Fruit fly (Drosophila melanogaster) whole organism, prepupa: ENCODE results near the gene CG9098.

Experiments used
- Blimp-1 ChIP-seq: fragments of 200-800 bp; sonication (Bioruptor generic); optimal IDR thresholded peaks from 3 replicates; lab custom pipeline; 2017; ENCODE audit warnings: missing biosample characterization, missing genetic modification characterization, mild to moderate bottlenecking, moderate library complexity, missing genetic modification reagents
- CG10631 ChIP-seq: fragments of 200-800 bp; sonication (Bioruptor generic); optimal IDR thresholded peaks from 2 replicates; lab custom pipeline; 2016; ENCODE audit warnings: missing biosample characterization, missing genetic modification characterization
- CG10669 ChIP-seq: fragments of 200-800 bp; sonication (Bioruptor generic); optimal IDR thresholded peaks from 3 replicates; lab custom pipeline; 2018; ENCODE audit warnings: missing biosample characterization, mild to moderate bottlenecking, missing genetic modification characterization, moderate library complexity
- CG11294 ChIP-seq: fragments of 200-800 bp; sonication (Bioruptor generic); IDR thresholded peaks from 2 replicates; pipeline ENCODE4 v1.3.6; 2022; ENCODE audit warnings: missing biosample characterization, missing genetic modification characterization
- CG11762 ChIP-seq: fragments of 200-800 bp; sonication (Bioruptor generic); optimal IDR thresholded peaks from 3 replicates; lab custom pipeline; 2016; ENCODE audit warnings: missing biosample characterization, missing genetic modification characterization; ENCODE audit not compliant: insufficient read depth
- CG15336 ChIP-seq: fragments of 200-800 bp; sonication (Bioruptor generic); IDR thresholded peaks from 2 replicates; pipeline ENCODE4 v1.3.6; 2022; ENCODE audit warnings: missing biosample characterization, missing genetic modification characterization
- CG1621 ChIP-seq: fragments of 200-800 bp; sonication (Bioruptor generic); optimal IDR thresholded peaks from 3 replicates; lab custom pipeline; 2018; ENCODE audit warnings: missing biosample characterization, mild to moderate bottlenecking, missing genetic modification characterization
- CG16779 ChIP-seq: fragments of 200-800 bp; sonication (Bioruptor generic); optimal IDR thresholded peaks from 3 replicates; lab custom pipeline; 2017; ENCODE audit warnings: missing biosample characterization, mild to moderate bottlenecking, missing genetic modification characterization
- CG31627 ChIP-seq: fragments of 200-800 bp; sonication (Bioruptor generic); optimal IDR thresholded peaks from 3 replicates; lab custom pipeline; 2016; ENCODE audit warnings: missing biosample characterization, missing genetic modification characterization
- CG34406 ChIP-seq: fragments of 200-800 bp; sonication (Bioruptor generic); optimal IDR thresholded peaks from 3 replicates; lab custom pipeline; 2016; ENCODE audit warnings: missing biosample characterization, missing genetic modification characterization
- CG4318 ChIP-seq: fragments of 200-800 bp; sonication (Bioruptor generic); optimal IDR thresholded peaks from 3 replicates; lab custom pipeline; 2017; ENCODE audit warnings: missing biosample characterization, mild to moderate bottlenecking, missing genetic modification characterization
- CG6163 ChIP-seq: fragments of 200-800 bp; sonication (Bioruptor generic); IDR thresholded peaks from 3 replicates; pipeline ENCODE4 v1.3.6; 2022; ENCODE audit warnings: missing biosample characterization, missing genetic modification characterization
- CG6792 ChIP-seq: fragments of 200-800 bp; sonication (Bioruptor generic); optimal IDR thresholded peaks from 3 replicates; lab custom pipeline; 2016; ENCODE audit warnings: missing biosample characterization, missing genetic modification characterization
- CG6808 ChIP-seq: fragments of 200-800 bp; sonication (Bioruptor generic); optimal IDR thresholded peaks from 3 replicates; lab custom pipeline; 2017; ENCODE audit warnings: missing biosample characterization, missing genetic modification characterization, mild to moderate bottlenecking, moderate library complexity, missing genetic modification reagents
- CG6854 ChIP-seq: fragments of 200-800 bp; sonication (Bioruptor generic); optimal IDR thresholded peaks from 2 replicates; lab custom pipeline; 2017; ENCODE audit warnings: missing biosample characterization, mild to moderate bottlenecking, missing genetic modification characterization
- CG8119 ChIP-seq: fragments of 200-800 bp; sonication (Bioruptor generic); IDR thresholded peaks from 3 replicates; pipeline ENCODE4 v1.3.6; 2022; ENCODE audit warnings: missing biosample characterization, missing genetic modification characterization
- CG8319 ChIP-seq: fragments of 200-800 bp; sonication (Bioruptor generic); optimal IDR thresholded peaks from 3 replicates; lab custom pipeline; 2016; ENCODE audit warnings: missing biosample characterization, missing genetic modification characterization
- CG8632 ChIP-seq: fragments of 200-800 bp; sonication (Bioruptor generic); optimal IDR thresholded peaks from 3 replicates; lab custom pipeline; 2016; ENCODE audit warnings: missing biosample characterization, missing genetic modification characterization
- CG9139 ChIP-seq: fragments of 200-800 bp; sonication (Bioruptor generic); optimal IDR thresholded peaks from 3 replicates; lab custom pipeline; 2017; ENCODE audit warnings: missing biosample characterization, mild to moderate bottlenecking, missing genetic modification characterization
- Eip78C ChIP-seq: fragments of 200-800 bp; sonication (Bioruptor generic); peaks from one replicate; lab custom pipeline; 2016; ENCODE audit warnings: missing biosample characterization, missing genetic modification characterization
- Eip93F ChIP-seq: fragments of 200-800 bp; sonication (Bioruptor generic); optimal IDR thresholded peaks from 2 replicates; lab custom pipeline; 2016; ENCODE audit warnings: missing biosample characterization, mild to moderate bottlenecking, missing genetic modification characterization
- Ets96B ChIP-seq: fragments of 200-800 bp; optimal IDR thresholded peaks from 2 replicates; lab custom pipeline; 2019; ENCODE audit warnings: missing biosample characterization, mild to moderate bottlenecking, missing genetic modification characterization, moderate library complexity
- Gug ChIP-seq: fragments of 200-800 bp; sonication (Bioruptor generic); IDR thresholded peaks from 2 replicates; pipeline ENCODE4 v1.3.6; 2022; ENCODE audit warnings: missing biosample characterization, missing genetic modification characterization
- Hr38 ChIP-seq: sonication (Bioruptor generic); optimal IDR thresholded peaks from 2 replicates; lab custom pipeline; 2016; ENCODE audit warnings: missing biosample characterization, missing genetic modification characterization
- Hr39 ChIP-seq: fragments of 200-800 bp; sonication (Bioruptor generic); optimal IDR thresholded peaks from 2 replicates; lab custom pipeline; 2016; ENCODE audit warnings: missing biosample characterization, missing genetic modification characterization
- Hr4 ChIP-seq: fragments of 200-800 bp; sonication (Bioruptor generic); optimal IDR thresholded peaks from 3 replicates; lab custom pipeline; 2016; ENCODE audit warnings: missing biosample characterization, missing genetic modification characterization
- Lpt ChIP-seq: fragments of 200-800 bp; sonication (Bioruptor generic); optimal IDR thresholded peaks from 3 replicates; lab custom pipeline; 2016; ENCODE audit warnings: missing biosample characterization, missing genetic modification characterization
- Met ChIP-seq: fragments of 200-800 bp; sonication (Bioruptor generic); optimal IDR thresholded peaks from 3 replicates; lab custom pipeline; 2016; ENCODE audit warnings: missing biosample characterization, missing genetic modification characterization
- OdsH ChIP-seq: fragments of 200-800 bp; sonication (Bioruptor generic); optimal IDR thresholded peaks from 3 replicates; lab custom pipeline; 2016; ENCODE audit warnings: missing biosample characterization, missing genetic modification characterization
- Smox ChIP-seq: fragments of 200-800 bp; sonication (Bioruptor generic); optimal IDR thresholded peaks from 3 replicates; lab custom pipeline; 2016; ENCODE audit warnings: missing biosample characterization, missing genetic modification characterization
- Sox102F ChIP-seq: fragments of 200-800 bp; sonication (Bioruptor generic); optimal IDR thresholded peaks from 2 replicates; lab custom pipeline; 2016; ENCODE audit warnings: missing biosample characterization, mild to moderate bottlenecking, missing genetic modification characterization
- Sox14 ChIP-seq: fragments of 200-800 bp; sonication (Bioruptor generic); optimal IDR thresholded peaks from 3 replicates; lab custom pipeline; 2016; ENCODE audit warnings: missing biosample characterization, missing genetic modification characterization
- Sox15 ChIP-seq: fragments of 200-800 bp; sonication (Bioruptor generic); optimal IDR thresholded peaks from 3 replicates; lab custom pipeline; 2016; ENCODE audit warnings: missing biosample characterization, missing genetic modification characterization
- achi ChIP-seq: fragments of 200-800 bp; sonication (Bioruptor generic); optimal IDR thresholded peaks from 3 replicates; lab custom pipeline; 2016; ENCODE audit warnings: missing biosample characterization, missing genetic modification characterization
- acj6 ChIP-seq: fragments of 200-800 bp; sonication (Bioruptor generic); optimal IDR thresholded peaks from 3 replicates; lab custom pipeline; 2016; ENCODE audit warnings: missing biosample characterization, missing genetic modification characterization
- cyc ChIP-seq: fragments of 200-800 bp; sonication (Bioruptor generic); optimal IDR thresholded peaks from 3 replicates; lab custom pipeline; 2016; ENCODE audit warnings: missing biosample characterization, missing genetic modification characterization
- dac ChIP-seq: fragments of 200-800 bp; sonication (Bioruptor generic); optimal IDR thresholded peaks from 2 replicates; lab custom pipeline; 2017; ENCODE audit warnings: missing biosample characterization, mild to moderate bottlenecking, missing genetic modification characterization
- dsx ChIP-seq: fragments of 200-800 bp; optimal IDR thresholded peaks from 3 replicates; lab custom pipeline; 2019; ENCODE audit warnings: missing biosample characterization, mild to moderate bottlenecking, missing genetic modification characterization, moderate library complexity; ENCODE audit not compliant: poor library complexity, severe bottlenecking
- eg ChIP-seq: fragments of 200-800 bp; sonication (Bioruptor generic); IDR thresholded peaks from 3 replicates; pipeline ENCODE4 v1.3.6; 2022; ENCODE audit warnings: missing biosample characterization, missing genetic modification characterization
- esn ChIP-seq: fragments of 200-800 bp; sonication (Bioruptor generic); optimal IDR thresholded peaks from 2 replicates; lab custom pipeline; 2016; ENCODE audit warnings: missing biosample characterization, mild to moderate bottlenecking, missing genetic modification characterization, moderate library complexity
- fd59A ChIP-seq: fragments of 200-800 bp; sonication (Bioruptor generic); optimal IDR thresholded peaks from 2 replicates; lab custom pipeline; 2017; ENCODE audit warnings: missing biosample characterization, mild to moderate bottlenecking, missing genetic modification characterization, missing genetic modification reagents
- fkh ChIP-seq: fragments of 200-800 bp; sonication (Bioruptor generic); optimal IDR thresholded peaks from 3 replicates; lab custom pipeline; 2017; ENCODE audit warnings: missing biosample characterization, mild to moderate bottlenecking, missing genetic modification characterization, moderate library complexity
- lz ChIP-seq: fragments of 200-800 bp; sonication (Bioruptor generic); optimal IDR thresholded peaks from 3 replicates; lab custom pipeline; 2016; ENCODE audit warnings: missing biosample characterization, missing genetic modification characterization
- net ChIP-seq: fragments of 200-800 bp; sonication (Bioruptor generic); optimal IDR thresholded peaks from 3 replicates; lab custom pipeline; 2016; ENCODE audit warnings: missing biosample characterization, missing genetic modification characterization
- salr ChIP-seq, 2 experiments: fragments of 200-800 bp; sonication (Bioruptor generic); optimal IDR thresholded peaks; 3 replicates each; lab custom pipeline; 2016 to 2018; ENCODE audit warnings: missing biosample characterization in 2 of 2, missing genetic modification characterization in 2 of 2, mild to moderate bottlenecking in 1 of 2
- ss ChIP-seq, 2 experiments: fragments of 200-800 bp; sonication (Bioruptor generic); optimal IDR thresholded peaks; 2 replicates in 1 of 2; 3 replicates in 1 of 2; lab custom pipeline; 2017 to 2018; ENCODE audit warnings: mild to moderate bottlenecking in 2 of 2, missing biosample characterization in 2 of 2, missing genetic modification characterization in 2 of 2, moderate library complexity in 1 of 2
- svp ChIP-seq: fragments of 200-800 bp; sonication (Bioruptor generic); peaks from one replicate; lab custom pipeline; 2016; ENCODE audit warnings: missing biosample characterization, missing genetic modification characterization
- topi ChIP-seq: fragments of 200-800 bp; sonication (Bioruptor generic); optimal IDR thresholded peaks from 3 replicates; lab custom pipeline; 2016; ENCODE audit warnings: missing biosample characterization, missing genetic modification characterization

Gene CG9098

dm6 chr2L:6035155-6035554, 23.0 kb upstream of the CG9098 start:
- TF ChIP-seq lz (GFP tag; lab: Kevin White, UChicago) (no peak), fd59A (GFP tag; lab: Kevin White, UChicago) (no peak), svp (GFP tag; lab: Kevin White, UChicago) (peak; percentile 91)

dm6 chr2L:6034344-6034743, 22.2 kb upstream of the CG9098 start, which contains the start of gene CG9109:
TSS of gene CG9109 (minus strand) at chr2L:6034423.
- TF ChIP-seq Lpt: no peak
- no peak for TF ChIP-seq topi (GFP tag; lab: Kevin White, UChicago)
- TF ChIP-seq Blimp-1 (GFP tag; lab: Kevin White, UChicago): no peak

- peak; percentile 86 for TF ChIP-seq Eip78C (GFP tag; lab: Kevin White, UChicago)
- TF ChIP-seq topi (GFP tag; lab: Kevin White, UChicago): peak; percentile 35
- TF ChIP-seq OdsH (GFP tag; lab: Kevin White, UChicago): no peak
- TF ChIP-seq fkh: no peak
- no peak for TF ChIP-seq Smox (GFP tag; lab: Kevin White, UChicago)
- peak; percentile 59 for TF ChIP-seq Ets96B (tag; lab: Kevin White, UChicago)
- no peak for TF ChIP-seq ss (GFP tag; optimal IDR thresholded peaks at IDR 0.05; lab: Kevin White, UChicago)
- peak; percentile 44 for TF ChIP-seq CG31627 (GFP tag; lab: Kevin White, UChicago)
- peak; percentile 49 for TF ChIP-seq CG15336 (GFP tag; lab: Robert Waterston, UW)
- no peak for TF ChIP-seq Sox102F (GFP tag; lab: Kevin White, UChicago)
- TF ChIP-seq dsx (GFP tag; lab: Kevin White, UChicago): no peak
- TF ChIP-seq CG8632: peak; percentile 12
- TF ChIP-seq esn (GFP tag; lab: Kevin White, UChicago): peak; percentile 45
- peak; percentile 41 for TF ChIP-seq net (GFP tag; lab: Kevin White, UChicago)
- no peak for TF ChIP-seq cyc (GFP tag; lab: Kevin White, UChicago)
- no peak for TF ChIP-seq Hr4 (GFP tag; lab: Kevin White, UChicago)
- peak; percentile 36 for TF ChIP-seq Sox14 (GFP tag; lab: Kevin White, UChicago)
- peak; percentile 56 for TF ChIP-seq CG8119 (GFP tag; lab: Robert Waterston, UW)
- peak; percentile 73 for TF ChIP-seq CG6163
- TF ChIP-seq Eip93F (GFP tag; lab: Kevin White, UChicago): no peak
- no peak for TF ChIP-seq CG10631 (GFP tag; lab: Kevin White, UChicago)
- peak; percentile 27 for TF ChIP-seq achi (GFP tag; lab: Kevin White, UChicago)
- peak; percentile 23 for TF ChIP-seq CG6792
- TF ChIP-seq Sox15 (GFP tag; lab: Kevin White, UChicago): no peak
- no peak for TF ChIP-seq CG6854 (GFP tag; lab: Kevin White, UChicago)
- TF ChIP-seq dac: no peak
- peak; percentile 59; the same call in 2 of the 3 replicates for TF ChIP-seq eg (GFP tag; lab: Robert Waterston, UW)
- TF ChIP-seq CG8319 (GFP tag; lab: Kevin White, UChicago): no peak
- TF ChIP-seq salr (GFP tag; optimal IDR thresholded peaks at IDR 0.05; lab: Kevin White, UChicago): no peak
- TF ChIP-seq CG1621 (tag; lab: Kevin White, UChicago): peak; percentile 20
- TF ChIP-seq Hr38 (GFP tag; lab: Kevin White, UChicago): no peak
- no peak for TF ChIP-seq CG16779 (tag; lab: Kevin White, UChicago)
- TF ChIP-seq Met (GFP tag; lab: Kevin White, UChicago): no peak
- peak; percentile 45 for TF ChIP-seq Hr39
- 0 out of 2 replicates have a peak, but pooled peaks have one; percentile 7 for TF ChIP-seq CG11294 (GFP tag; lab: Robert Waterston, UW)
- TF ChIP-seq CG34406 (GFP tag; lab: Kevin White, UChicago): peak; percentile 19
- no peak for TF ChIP-seq CG11762
- peak; percentile 50 for TF ChIP-seq CG6808 (GFP tag; lab: Kevin White, UChicago)
- TF ChIP-seq CG10669 (GFP tag; lab: Kevin White, UChicago): no peak
- peak; percentile 12 for TF ChIP-seq acj6
- TF ChIP-seq Gug (GFP tag; lab: Robert Waterston, UW): peak; percentile 13; the same call in 1 of the 2 replicates
- peak; percentile 40 for TF ChIP-seq lz (GFP tag; lab: Kevin White, UChicago)
- TF ChIP-seq CG4318 (GFP tag; lab: Kevin White, UChicago): no peak
- peak; percentile 9 for TF ChIP-seq CG9139 (GFP tag; lab: Kevin White, UChicago)
Measured at dm6 chr2L:6031838-6032237, 19.7 kb upstream of the CG9098 start.
